Fruit fly (Drosophila melanogaster) whole organism, embryonic: ENCODE measurements around the gene ric8a.

Experiments
- CG10959 ChIP-seq: fragments of 200-800 bp; sonication (Bioruptor generic); IDR thresholded peaks from 2 replicates; pipeline ENCODE4 v1.3.6; 2022; ENCODE audit warnings: missing biosample characterization, missing genetic modification characterization
- CG7556 ChIP-seq: fragments of 200-800 bp; sonication (Bioruptor generic); optimal IDR thresholded peaks from 2 replicates; lab custom pipeline; 2017; ENCODE audit warnings: missing biosample characterization, mild to moderate bottlenecking, missing genetic modification characterization
- CG8089 ChIP-seq: fragments of 200-800 bp; sonication (Bioruptor generic); optimal IDR thresholded peaks from 3 replicates; lab custom pipeline; 2016; ENCODE audit warnings: missing biosample characterization, missing genetic modification characterization
- h ChIP-seq: fragments of >200 bp; optimal IDR thresholded peaks from 2 replicates; lab custom pipeline; 2017
- jing ChIP-seq: fragments of 200-800 bp; sonication (Bioruptor generic); optimal IDR thresholded peaks from 2 replicates; lab custom pipeline; 2018; ENCODE audit warnings: missing biosample characterization, mild to moderate bottlenecking, missing genetic modification characterization
- nau ChIP-seq: fragments of 200-800 bp; sonication (Bioruptor generic); optimal IDR thresholded peaks from 3 replicates; lab custom pipeline; 2017; ENCODE audit warnings: missing biosample characterization, mild to moderate bottlenecking, missing genetic modification characterization, missing genetic modification reagents
- nom ChIP-seq: fragments of 200-800 bp; sonication (Bioruptor generic); optimal IDR thresholded peaks from 2 replicates; lab custom pipeline; 2017; ENCODE audit warnings: missing biosample characterization, missing genetic modification characterization, mild to moderate bottlenecking, moderate library complexity, missing genetic modification reagents
- rib ChIP-seq: fragments of 200-800 bp; sonication (Bioruptor generic); IDR thresholded peaks from 2 replicates; pipeline ENCODE4 v1.3.6; 2022; ENCODE audit warnings: missing biosample characterization, missing genetic modification characterization
- sens ChIP-seq: fragments of 200-800 bp; sonication (Bioruptor generic); peaks from one replicate; lab custom pipeline; 2016; ENCODE audit warnings: missing biosample characterization, missing genetic modification characterization

dm6 chrX:9223182-9223581 is 32.8 kb upstream of the ric8a start, which contains the start of gene t:
- no peak for TF ChIP-seq rib (GFP tag; lab: Robert Waterston, UW)
- TF ChIP-seq CG10959 (GFP tag; lab: Robert Waterston, UW) = no peak
- no peak for TF ChIP-seq CG8089 (GFP tag; lab: Kevin White, UChicago)
- no peak for TF ChIP-seq h (lab: Kevin White, UChicago)
- TF ChIP-seq jing = no peak
- TF ChIP-seq CG7556 (GFP tag; lab: Kevin White, UChicago) = peak; percentile 11
- TF ChIP-seq sens = no peak
- TF ChIP-seq nau (GFP tag; lab: Kevin White, UChicago) = no peak
- TF ChIP-seq nom (GFP tag; lab: Kevin White, UChicago) = no peak
